Worm (Caenorhabditis elegans) whole organism, young adult: ENCODE results near the gene mboa-1.
A peak's percentile ranks its signal among the peaks of the same experiment; 100 is the strongest.

Experiments used
- D2030.7 ChIP-seq: fragments of 200-800 bp; sonication (Bioruptor generic); IDR thresholded peaks from 2 replicates; pipeline ENCODE4 v1.3.6; 2022; ENCODE audit warnings: missing genetic modification reagents, missing genetic modification characterization, missing compliant biosample characterization
- F22D6.2 ChIP-seq: sonication (generic microtip); optimal IDR thresholded peaks from 2 replicates; lab custom pipeline; 2016; ENCODE audit warnings: mild to moderate bottlenecking, missing genetic modification characterization, missing compliant biosample characterization
- F49E8.2 ChIP-seq: sonication (generic microtip); optimal IDR thresholded peaks from 3 replicates; lab custom pipeline; 2017; ENCODE audit warnings: missing genetic modification characterization, mild to moderate bottlenecking, missing compliant biosample characterization, antibody characterized with exemption, moderate library complexity; ENCODE audit not compliant: insufficient read depth
- T07F8.4 ChIP-seq: sonication (generic microtip); optimal IDR thresholded peaks from 2 replicates; lab custom pipeline; 2016; ENCODE audit warnings: mild to moderate bottlenecking, missing genetic modification characterization, moderate library complexity, missing compliant biosample characterization
- Y53F4B.3 ChIP-seq: fragments of 200-800 bp; sonication (Bioruptor generic); IDR thresholded peaks from 2 replicates; pipeline ENCODE4 v1.3.6; 2022; ENCODE audit warnings: missing genetic modification reagents, missing genetic modification characterization, missing compliant biosample characterization
- Y56A3A.18 ChIP-seq: fragments of 200-800 bp; sonication (Bioruptor generic); IDR thresholded peaks from 2 replicates; pipeline ENCODE4 v1.3.6; 2022; ENCODE audit warnings: missing genetic modification reagents, missing genetic modification characterization, missing compliant biosample characterization
- Y67H2A.10 ChIP-seq: fragments of 200-800 bp; sonication (Bioruptor generic); conservative IDR thresholded peaks from 2 replicates; pipeline ENCODE4 v1.3.6; 2022; ENCODE audit warnings: missing genetic modification reagents, missing genetic modification characterization, missing compliant biosample characterization
- ZK185.1 ChIP-seq: sonication (generic microtip); optimal IDR thresholded peaks from 2 replicates; lab custom pipeline; 2016; ENCODE audit warnings: mild to moderate bottlenecking, missing genetic modification characterization, missing compliant biosample characterization; ENCODE audit not compliant: poor library complexity, severe bottlenecking
- ama-1 ChIP-seq, 3 experiments: fragments of 150-350 bp in 1 of 3; sonication (generic microtip) in 2 of 3; optimal IDR thresholded peaks; 2 replicates each; lab custom pipeline; 2014 to 2018; ENCODE audit warnings: missing biosample characterization in 2 of 3, missing genetic modification characterization in 2 of 3, missing genetic modification reagents in 2 of 3
- aptf-3 ChIP-seq: fragments of 200-800 bp; sonication (Bioruptor generic); IDR thresholded peaks from 2 replicates; pipeline ENCODE4 v1.3.6; 2022; ENCODE audit warnings: missing genetic modification characterization, missing compliant biosample characterization
- ceh-58 ChIP-seq: fragments of 200-800 bp; sonication (Bioruptor generic); IDR thresholded peaks from 2 replicates; pipeline ENCODE4 v1.3.6; 2022; ENCODE audit warnings: missing genetic modification characterization, missing compliant biosample characterization
- egrh-3 ChIP-seq: fragments of 200-800 bp; sonication (Bioruptor generic); IDR thresholded peaks from 2 replicates; pipeline ENCODE4 v1.3.6; 2022; ENCODE audit warnings: missing genetic modification reagents, missing genetic modification characterization, missing compliant biosample characterization
- ekl-4 ChIP-seq: fragments of 200-800 bp; sonication (Bioruptor generic); IDR thresholded peaks from 2 replicates; pipeline ENCODE4 v1.3.6; 2022; ENCODE audit warnings: missing genetic modification reagents, missing genetic modification characterization, missing compliant biosample characterization
- fkh-3 ChIP-seq: sonication (generic microtip); optimal IDR thresholded peaks from 2 replicates; lab custom pipeline; 2016; ENCODE audit warnings: mild to moderate bottlenecking, missing genetic modification characterization, missing compliant biosample characterization
- gei-17 ChIP-seq: fragments of 200-800 bp; sonication (Bioruptor generic); optimal IDR thresholded peaks from 2 replicates; lab custom pipeline; 2018; ENCODE audit warnings: mild to moderate bottlenecking, missing genetic modification characterization, missing compliant biosample characterization
- hsf-1 ChIP-seq: fragments of 200-800 bp; sonication (Bioruptor generic); IDR thresholded peaks from 2 replicates; pipeline ENCODE4 v1.3.6; 2022; ENCODE audit warnings: missing genetic modification reagents, missing genetic modification characterization, missing compliant biosample characterization
- let-607 ChIP-seq, 2 experiments: fragments of 200-800 bp in 1 of 2; sonication (Bioruptor generic) in 1 of 2; sonication (generic microtip) in 1 of 2; optimal IDR thresholded peaks; 2 replicates each; lab custom pipeline; 2016 to 2018; ENCODE audit warnings: mild to moderate bottlenecking in 2 of 2, missing compliant biosample characterization in 2 of 2, missing genetic modification characterization in 2 of 2, moderate library complexity in 2 of 2, missing genotype in 1 of 2
- lin-26 ChIP-seq: fragments of 200-800 bp; sonication (Bioruptor generic); IDR thresholded peaks from 2 replicates; pipeline ENCODE4 v1.3.6; 2022; ENCODE audit warnings: missing genetic modification reagents, missing genetic modification characterization, missing compliant biosample characterization
- lin-40 ChIP-seq: sonication (generic microtip); optimal IDR thresholded peaks from 2 replicates; lab custom pipeline; 2016; ENCODE audit warnings: missing genetic modification characterization, mild to moderate bottlenecking, missing compliant biosample characterization, missing genotype, missing genetic modification reagents
- lsy-27 ChIP-seq: sonication (generic microtip); optimal IDR thresholded peaks from 2 replicates; lab custom pipeline; 2017; ENCODE audit warnings: missing genetic modification characterization, mild to moderate bottlenecking, missing compliant biosample characterization, antibody characterized with exemption, missing genotype, borderline replicate concordance; ENCODE audit not compliant: insufficient read depth
- madf-3 ChIP-seq: fragments of 200-800 bp; sonication (Bioruptor generic); IDR thresholded peaks from 2 replicates; pipeline ENCODE4 v1.3.6; 2022; ENCODE audit warnings: missing genetic modification reagents, missing genetic modification characterization, missing compliant biosample characterization
- mel-28 ChIP-seq: sonication (generic microtip); optimal IDR thresholded peaks from 2 replicates; lab custom pipeline; 2016; ENCODE audit warnings: borderline replicate concordance, mild to moderate bottlenecking, missing genetic modification characterization, missing compliant biosample characterization
- mes-4 ChIP-seq: sonication (generic microtip); optimal IDR thresholded peaks from 2 replicates; lab custom pipeline; 2016; ENCODE audit warnings: missing genotype, missing genetic modification characterization, missing compliant biosample characterization
- mxl-1 ChIP-seq: sonication (generic microtip); optimal IDR thresholded peaks from 2 replicates; lab custom pipeline; 2016; ENCODE audit warnings: missing genetic modification characterization, missing compliant biosample characterization
- nhr-120 ChIP-seq: fragments of 200-800 bp; sonication (Bioruptor generic); IDR thresholded peaks from 2 replicates; pipeline ENCODE4 v1.3.6; 2022; ENCODE audit warnings: missing genetic modification characterization, missing compliant biosample characterization
- nhr-179 ChIP-seq: sonication (generic microtip); optimal IDR thresholded peaks from 2 replicates; lab custom pipeline; 2016; ENCODE audit warnings: mild to moderate bottlenecking, missing genetic modification characterization, missing compliant biosample characterization
- nhr-27 ChIP-seq: fragments of 200-800 bp; sonication (Bioruptor generic); optimal IDR thresholded peaks from 2 replicates; lab custom pipeline; 2018; ENCODE audit warnings: mild to moderate bottlenecking, missing genetic modification characterization, moderate library complexity, missing compliant biosample characterization
- nhr-80 ChIP-seq: sonication (generic microtip); optimal IDR thresholded peaks from 2 replicates; lab custom pipeline; 2016; ENCODE audit warnings: missing genetic modification characterization, missing compliant biosample characterization
- pha-4 ChIP-seq: fragments of 150-350 bp; sonication (generic microtip); optimal IDR thresholded peaks from 2 replicates; lab custom pipeline; 2014; ENCODE audit warnings: missing biosample characterization, missing genetic modification reagents, missing genetic modification characterization
- rpc-1 ChIP-seq, 2 experiments: fragments of 150-350 bp in 1 of 2; sonication (generic microtip) in 1 of 2; optimal IDR thresholded peaks; 2 replicates each; lab custom pipeline; 2014 to 2018; ENCODE audit warnings: missing biosample characterization in 1 of 2, missing genetic modification characterization in 1 of 2, missing genetic modification reagents in 1 of 2, missing genotype in 1 of 2
- snpc-3.4 ChIP-seq: sonication (generic microtip); optimal IDR thresholded peaks from 2 replicates; lab custom pipeline; 2017; ENCODE audit warnings: missing genetic modification characterization, mild to moderate bottlenecking, missing compliant biosample characterization, antibody characterized with exemption, moderate library complexity, missing genotype, missing genetic modification reagents
- snpc-4 ChIP-seq, 5 experiments: fragments of 150-350 bp in 1 of 5; sonication (generic microtip) in 4 of 5; optimal IDR thresholded peaks; 2 replicates each; lab custom pipeline; 2014 to 2018; ENCODE audit warnings: missing genetic modification characterization in 5 of 5, missing biosample characterization in 3 of 5, antibody characterized with exemption in 2 of 5, mild to moderate bottlenecking in 2 of 5, missing compliant biosample characterization in 2 of 5, missing genotype in 2 of 5, moderate library complexity in 2 of 5, missing genetic modification reagents in 1 of 5
- somi-1 ChIP-seq: fragments of 200-800 bp; sonication (Bioruptor generic); optimal IDR thresholded peaks from 2 replicates; lab custom pipeline; 2018; ENCODE audit warnings: mild to moderate bottlenecking, missing genetic modification characterization, missing compliant biosample characterization
- tbp1 ChIP-seq: fragments of 200-800 bp; sonication (Bioruptor generic); optimal IDR thresholded peaks from 2 replicates; lab custom pipeline; 2018; ENCODE audit warnings: mild to moderate bottlenecking, missing genetic modification characterization, missing compliant biosample characterization
- tlf-1 ChIP-seq: fragments of 200-800 bp; sonication (Bioruptor generic); optimal IDR thresholded peaks from 2 replicates; lab custom pipeline; 2018; ENCODE audit warnings: mild to moderate bottlenecking, missing genetic modification characterization, missing compliant biosample characterization
- zfh-2 ChIP-seq: fragments of 200-800 bp; sonication (Bioruptor generic); conservative IDR thresholded peaks from 2 replicates; pipeline ENCODE4 v1.3.6; 2022; ENCODE audit warnings: missing genetic modification reagents, missing genetic modification characterization, missing compliant biosample characterization
- ztf-18 ChIP-seq: sonication (generic microtip); optimal IDR thresholded peaks from 2 replicates; lab custom pipeline; 2016; ENCODE audit warnings: missing genotype, mild to moderate bottlenecking, missing genetic modification characterization, missing compliant biosample characterization
- ztf-26 ChIP-seq: sonication (generic microtip); optimal IDR thresholded peaks from 2 replicates; lab custom pipeline; 2017; ENCODE audit warnings: missing genetic modification characterization, missing compliant biosample characterization

mboa-1 gene

ce11 chrX:15993916-15994315 is 36.7 kb upstream of the mboa-1 start:
- TF ChIP-seq Y56A3A.18 (GFP tag; lab: Robert Waterston, UW) (no peak), fkh-3 (no peak), mel-28 (tag; lab: Kevin White, UChicago) (no peak), ama-1 (optimal IDR thresholded peaks at IDR 0.05; lab: Kevin White, UChicago) (no peak), ama-1 (GFP tag; optimal IDR thresholded peaks at IDR 0.05; lab: Kevin White, UChicago) (no peak), Y53F4B.3 (GFP tag; lab: Robert Waterston, UW) (no peak)

- TF ChIP-seq Y56A3A.18 (GFP tag; lab: Robert Waterston, UW) (no peak), lin-26 (GFP tag; lab: Robert Waterston, UW) (0 out of 2 replicates have a peak, but pooled peaks have one; percentile 50), rpc-1 (optimal IDR thresholded peaks at IDR 0.05; lab: Kevin White, UChicago) (no peak), rpc-1 (tag; optimal IDR thresholded peaks at IDR 0.05; lab: Kevin White, UChicago) (peak; percentile 34)
These were observed 33.5 kb upstream of the mboa-1 start for ce11 chrX:15997153-15997552.

ce11 chrX:15997926-15998325 is 32.7 kb upstream of the mboa-1 start:
- no peak for TF ChIP-seq T07F8.4 (tag; lab: Kevin White, UChicago)
- TF ChIP-seq ZK185.1 (tag; lab: Kevin White, UChicago), result no peak
- 0 out of 2 replicates have a peak, but pooled peaks have one; percentile 39 for TF ChIP-seq zfh-2 (GFP tag; lab: Robert Waterston, UW)
- TF ChIP-seq snpc-4 (GFP tag; optimal IDR thresholded peaks at IDR 0.05; lab: Kevin White, UChicago), result no peak
- peak in 3 of 4 experiments; percentile 16 to 74 (median 72) for TF ChIP-seq snpc-4 (tag; optimal IDR thresholded peaks at IDR 0.05; lab: Kevin White, UChicago)
- no peak for TF ChIP-seq nhr-120 (GFP tag; lab: Robert Waterston, UW)

- no peak for TF ChIP-seq snpc-3.4 (tag; lab: Kevin White, UChicago)
- no peak for TF ChIP-seq nhr-27 (tag; lab: Kevin White, UChicago)
- no peak for TF ChIP-seq aptf-3
- no peak for TF ChIP-seq ztf-18 (tag; lab: Kevin White, UChicago)
- TF ChIP-seq egrh-3 (GFP tag; lab: Robert Waterston, UW), result 0 out of 2 replicates have a peak, but pooled peaks have one; percentile 5
- TF ChIP-seq madf-3 (GFP tag; lab: Robert Waterston, UW), result peak; percentile 65; the same call in 1 of the 2 replicates
- peak; percentile 39; the same call in 1 of the 2 replicates for TF ChIP-seq ekl-4 (GFP tag; lab: Robert Waterston, UW)
- no peak for TF ChIP-seq mes-4 (tag; lab: Kevin White, UChicago)
- no peak for TF ChIP-seq tlf-1
- TF ChIP-seq rpc-1 (optimal IDR thresholded peaks at IDR 0.05; lab: Kevin White, UChicago), result peak; percentile 36
- peak; percentile 60 for TF ChIP-seq rpc-1 (tag; optimal IDR thresholded peaks at IDR 0.05; lab: Kevin White, UChicago)
- no peak for TF ChIP-seq F49E8.2 (tag; lab: Kevin White, UChicago)
- TF ChIP-seq mxl-1 (tag; lab: Kevin White, UChicago), result no peak
- no peak for TF ChIP-seq let-607 (tag; optimal IDR thresholded peaks at IDR 0.05; lab: Kevin White, UChicago)
- no peak for TF ChIP-seq lin-40 (tag; lab: Kevin White, UChicago)
- peak; percentile 45 for TF ChIP-seq tbp1 (GFP tag; lab: Kevin White, UChicago)
- TF ChIP-seq F22D6.2 (tag; lab: Kevin White, UChicago), result no peak
- TF ChIP-seq T07F8.4 (tag; lab: Kevin White, UChicago), result no peak
- TF ChIP-seq gei-17, result no peak
- TF ChIP-seq lin-26 (GFP tag; lab: Robert Waterston, UW), result peak; percentile 28; the same call in 1 of the 2 replicates
- no peak for TF ChIP-seq somi-1 (GFP tag; lab: Kevin White, UChicago)
- TF ChIP-seq nhr-80 (tag; lab: Kevin White, UChicago), result no peak
- TF ChIP-seq ztf-26, result no peak
- TF ChIP-seq pha-4 (tag; lab: Kevin White, UChicago), result no peak
- no peak for TF ChIP-seq nhr-179 (tag; lab: Kevin White, UChicago)
- no peak for TF ChIP-seq lsy-27 (tag; lab: Kevin White, UChicago)
- TF ChIP-seq ama-1 (optimal IDR thresholded peaks at IDR 0.05; lab: Kevin White, UChicago), result no peak
- no peak for TF ChIP-seq ama-1 (GFP tag; optimal IDR thresholded peaks at IDR 0.05; lab: Kevin White, UChicago)
- no peak for TF ChIP-seq ceh-58
- TF ChIP-seq Y56A3A.18 (GFP tag; lab: Robert Waterston, UW), result 0 out of 2 replicates have a peak, but pooled peaks have one; percentile 48
- no peak for TF ChIP-seq Y67H2A.10 (GFP tag; lab: Robert Waterston, UW)
- TF ChIP-seq hsf-1 (GFP tag; lab: Robert Waterston, UW), result peak; percentile 28; the same call in 1 of the 2 replicates
- no peak for TF ChIP-seq snpc-4 (GFP tag; optimal IDR thresholded peaks at IDR 0.05; lab: Kevin White, UChicago)
- peak in 2 of 4 experiments; percentile 12 to 56 for TF ChIP-seq snpc-4 (tag; optimal IDR thresholded peaks at IDR 0.05; lab: Kevin White, UChicago)
- peak; percentile 59 for TF ChIP-seq D2030.7 (GFP tag; lab: Robert Waterston, UW)
- TF ChIP-seq zfh-2 (GFP tag; lab: Robert Waterston, UW), result 0 out of 2 replicates have a peak, but pooled peaks have one; percentile 34
These were observed 27.8 kb upstream of the mboa-1 start for ce11 chrX:16002794-16003193.
